Worm (Caenorhabditis elegans): ENCODE results near the gene T08G3.11.

Gene T08G3.11

ce11 chrV:16435510-16435909, 43.7 kb downstream of the T08G3.11 start, which contains the start of the genes F26D2.13 and F26D2.14:
Gene F26D2.13 (minus strand): TSS chrV:16435610.
Gene F26D2.14 (plus strand): TSS chrV:16435855.
- no peak for TF ChIP-seq daf-12 (tag; optimal IDR thresholded peaks at IDR 0.05)
- TF ChIP-seq nhr-43 (tag; optimal IDR thresholded peaks at IDR 0.05; ENCODE audit: poor library complexity, severe bottlenecking), result no peak
- no peak for TF ChIP-seq tbx-2 (tag; optimal IDR thresholded peaks at IDR 0.05)
- no peak for TF ChIP-seq ztf-4 (tag; optimal IDR thresholded peaks at IDR 0.05)
- TF ChIP-seq fos-1 (tag; optimal IDR thresholded peaks at IDR 0.05), result no peak
- TF ChIP-seq nhr-76 (tag; optimal IDR thresholded peaks at IDR 0.05), result no peak
- TF ChIP-seq ceh-16 (tag; optimal IDR thresholded peaks at IDR 0.05), result no peak
- no peak for TF ChIP-seq nfya-1 (tag; optimal IDR thresholded peaks at IDR 0.05; ENCODE audit: insufficient read depth)
- TF ChIP-seq elt-2 (tag; optimal IDR thresholded peaks at IDR 0.05), result no peak
- no peak for TF ChIP-seq mdl-1 (tag; optimal IDR thresholded peaks at IDR 0.05)
- no peak for TF ChIP-seq nhr-28 (tag; optimal IDR thresholded peaks at IDR 0.05)

- TF ChIP-seq nhr-28 (tag; optimal IDR thresholded peaks at IDR 0.05) (no peak), eor-1 (tag; optimal IDR thresholded peaks at IDR 0.05) (no peak), ZK546.5 (tag; optimal IDR thresholded peaks at IDR 0.05) (no peak), nhr-12 (tag; optimal IDR thresholded peaks at IDR 0.05) (no peak), jun-1 (tag; optimal IDR thresholded peaks at IDR 0.05) (no peak), R02D3.7 (tag; optimal IDR thresholded peaks at IDR 0.05) (no peak), zag-1 (tag; optimal IDR thresholded peaks at IDR 0.05) (no peak), ceh-82 (tag; optimal IDR thresholded peaks at IDR 0.05) (no peak)
Observed at ce11 chrV:16433471-16433870, 45.7 kb downstream of the T08G3.11 start, which contains the start of gene clec-234. Gene clec-234 (minus strand): TSS chrV:16433571.

- no peak for TF ChIP-seq skn-1 (tag; optimal IDR thresholded peaks at IDR 0.05)
- no peak for TF ChIP-seq fos-1 (tag; optimal IDR thresholded peaks at IDR 0.05)
- no peak for TF ChIP-seq hmg-11 (tag; optimal IDR thresholded peaks at IDR 0.05)
Observed at ce11 chrV:16429940-16430339, 49.2 kb downstream of the T08G3.11 start, which contains the start of gene str-73. Gene str-73 (plus strand): TSS chrV:16430240.

- TF ChIP-seq nhr-77 (tag; optimal IDR thresholded peaks at IDR 0.05), result no peak
- TF ChIP-seq lsy-12 (tag; optimal IDR thresholded peaks at IDR 0.05), result no peak
- TF ChIP-seq aly-2 (tag; optimal IDR thresholded peaks at IDR 0.05), result no peak
- no peak for TF ChIP-seq nhr-12 (tag; optimal IDR thresholded peaks at IDR 0.05)
- no peak for TF ChIP-seq ceh-28 (tag; optimal IDR thresholded peaks at IDR 0.05)
- TF ChIP-seq unc-39 (tag; optimal IDR thresholded peaks at IDR 0.05), result no peak
- no peak for TF ChIP-seq nhr-23 (tag; optimal IDR thresholded peaks at IDR 0.05)
- no peak for TF ChIP-seq elt-1 (tag; optimal IDR thresholded peaks at IDR 0.05)
- no peak for TF ChIP-seq lin-39 (tag; optimal IDR thresholded peaks at IDR 0.05)
- no peak for TF ChIP-seq ZK546.5 (tag; optimal IDR thresholded peaks at IDR 0.05)
Observed at ce11 chrV:16429503-16429902, 49.7 kb downstream of the T08G3.11 start, which contains the start of gene F26D2.10. Gene F26D2.10 (minus strand): TSS chrV:16429603.
